Worm (Caenorhabditis elegans) whole organism, L3 larva: ENCODE results near the gene C09B9.1.

Experiments used
- R02D3.7 ChIP-seq: fragments of 150-350 bp; optimal IDR thresholded peaks from 2 replicates; lab custom pipeline; 2014; ENCODE audit warnings: missing biosample characterization, missing genetic modification characterization
- ZK546.5 ChIP-seq: sonication (generic microtip); optimal IDR thresholded peaks from 2 replicates; lab custom pipeline; 2017; ENCODE audit warnings: missing biosample characterization, missing genetic modification characterization
- aly-2 ChIP-seq: fragments of 150-350 bp; optimal IDR thresholded peaks from 2 replicates; lab custom pipeline; 2014; ENCODE audit warnings: missing biosample characterization, missing genetic modification characterization
- ceh-16 ChIP-seq: sonication (generic microtip); optimal IDR thresholded peaks from 2 replicates; lab custom pipeline; 2017; ENCODE audit warnings: missing biosample characterization, missing genetic modification characterization
- ceh-28 ChIP-seq: fragments of 150-350 bp; optimal IDR thresholded peaks from 2 replicates; lab custom pipeline; 2014; ENCODE audit warnings: missing biosample characterization, missing genetic modification reagents, missing genetic modification characterization
- ceh-82 ChIP-seq: fragments of 150-350 bp; optimal IDR thresholded peaks from 2 replicates; lab custom pipeline; 2014; ENCODE audit warnings: missing biosample characterization, missing genetic modification characterization
- ceh-9 ChIP-seq: sonication (generic microtip); optimal IDR thresholded peaks from 2 replicates; lab custom pipeline; 2018; ENCODE audit warnings: missing biosample characterization, missing genetic modification characterization
- daf-12 ChIP-seq: fragments of 150-350 bp; optimal IDR thresholded peaks from 2 replicates; lab custom pipeline; 2014; ENCODE audit warnings: missing biosample characterization, missing genetic modification reagents, missing genetic modification characterization
- egl-5 ChIP-seq: fragments of 150-350 bp; optimal IDR thresholded peaks from 2 replicates; lab custom pipeline; 2017; ENCODE audit warnings: missing biosample characterization, missing genetic modification reagents, missing genetic modification characterization, inconsistent platforms
- elt-2 ChIP-seq: sonication (generic microtip); optimal IDR thresholded peaks from 2 replicates; lab custom pipeline; 2016; ENCODE audit warnings: missing genetic modification reagents, mild to moderate bottlenecking, missing genetic modification characterization, missing compliant biosample characterization
- eor-1 ChIP-seq, 2 experiments: fragments of 150-350 bp; optimal IDR thresholded peaks; 2 replicates each; lab custom pipeline; 2014 to 2018; ENCODE audit warnings: missing biosample characterization in 2 of 2, missing genetic modification characterization in 2 of 2
- fkh-10 ChIP-seq: sonication (generic microtip); optimal IDR thresholded peaks from 2 replicates; lab custom pipeline; 2017; ENCODE audit warnings: missing biosample characterization, missing genetic modification reagents, missing genetic modification characterization
- fos-1 ChIP-seq: fragments of 150-350 bp; optimal IDR thresholded peaks from 2 replicates; lab custom pipeline; 2014; ENCODE audit warnings: missing biosample characterization, missing genetic modification characterization
- jun-1 ChIP-seq: fragments of 150-350 bp; optimal IDR thresholded peaks from 2 replicates; lab custom pipeline; 2014; ENCODE audit warnings: missing biosample characterization, missing genetic modification reagents, missing genetic modification characterization
- lin-15B ChIP-seq: fragments of 150-350 bp; optimal IDR thresholded peaks from 2 replicates; lab custom pipeline; 2014; ENCODE audit warnings: missing biosample characterization, missing genetic modification characterization
- lin-39 ChIP-seq: fragments of 150-350 bp; optimal IDR thresholded peaks from 2 replicates; lab custom pipeline; 2018; ENCODE audit warnings: missing biosample characterization, missing genetic modification reagents, missing genetic modification characterization
- lsy-12 ChIP-seq: sonication (generic microtip); optimal IDR thresholded peaks from 2 replicates; lab custom pipeline; 2016; ENCODE audit warnings: mild to moderate bottlenecking, missing genetic modification characterization, missing compliant biosample characterization
- mdl-1 ChIP-seq: fragments of 150-350 bp; optimal IDR thresholded peaks from 2 replicates; lab custom pipeline; 2014; ENCODE audit warnings: missing biosample characterization, missing genetic modification characterization
- mml-1 ChIP-seq: fragments of 150-350 bp; sonication (generic microtip); optimal IDR thresholded peaks from 3 replicates; lab custom pipeline; 2014; ENCODE audit warnings: missing biosample characterization, missing genetic modification characterization
- nhr-11 ChIP-seq: fragments of 150-350 bp; optimal IDR thresholded peaks from 2 replicates; lab custom pipeline; 2014; ENCODE audit warnings: missing biosample characterization, missing genetic modification characterization
- nhr-12 ChIP-seq: fragments of 150-350 bp; optimal IDR thresholded peaks from 2 replicates; lab custom pipeline; 2014; ENCODE audit warnings: missing biosample characterization, missing genetic modification characterization
- nhr-23 ChIP-seq: fragments of 150-350 bp; optimal IDR thresholded peaks from 2 replicates; lab custom pipeline; 2014; ENCODE audit warnings: missing biosample characterization, missing genetic modification reagents, missing genetic modification characterization
- nhr-25 ChIP-seq: sonication (generic microtip); optimal IDR thresholded peaks from 2 replicates; lab custom pipeline; 2017; ENCODE audit warnings: missing biosample characterization, missing genetic modification characterization
- nhr-28 ChIP-seq: fragments of 150-350 bp; optimal IDR thresholded peaks from 2 replicates; lab custom pipeline; 2014; ENCODE audit warnings: missing biosample characterization, missing genetic modification characterization
- nhr-76 ChIP-seq: fragments of 150-350 bp; sonication (generic microtip); optimal IDR thresholded peaks from 5 replicates; lab custom pipeline; 2014; ENCODE audit warnings: missing biosample characterization, missing genetic modification characterization
- nhr-77 ChIP-seq: fragments of 150-350 bp; optimal IDR thresholded peaks from 2 replicates; lab custom pipeline; 2014; ENCODE audit warnings: missing biosample characterization, missing genetic modification characterization
- pha-4 ChIP-seq: fragments of 150-350 bp; optimal IDR thresholded peaks from 2 replicates; lab custom pipeline; 2014; ENCODE audit warnings: missing biosample characterization, missing genetic modification reagents, missing genetic modification characterization
- pqm-1 ChIP-seq: fragments of 150-350 bp; optimal IDR thresholded peaks from 2 replicates; lab custom pipeline; 2017; ENCODE audit warnings: missing biosample characterization, missing genetic modification characterization, inconsistent platforms
- sea-2 ChIP-seq: fragments of 150-350 bp; sonication (generic microtip); optimal IDR thresholded peaks from 4 replicates; lab custom pipeline; 2014; ENCODE audit warnings: missing biosample characterization, missing genetic modification reagents, missing genetic modification characterization
- skn-1 ChIP-seq: fragments of 150-350 bp; optimal IDR thresholded peaks from 2 replicates; lab custom pipeline; 2014; ENCODE audit warnings: missing biosample characterization, missing genetic modification characterization
- snpc-4 ChIP-seq: fragments of 150-350 bp; optimal IDR thresholded peaks from 2 replicates; lab custom pipeline; 2014; ENCODE audit warnings: missing biosample characterization, missing genetic modification characterization
- unc-62 ChIP-seq: fragments of 150-350 bp; sonication (generic microtip); optimal IDR thresholded peaks from 4 replicates; lab custom pipeline; 2014; ENCODE audit warnings: missing biosample characterization, missing genetic modification reagents, missing genetic modification characterization
- zag-1 ChIP-seq: fragments of 150-350 bp; optimal IDR thresholded peaks from 2 replicates; lab custom pipeline; 2014; ENCODE audit warnings: missing biosample characterization, missing genetic modification characterization
- ztf-11 ChIP-seq: fragments of 150-350 bp; optimal IDR thresholded peaks from 2 replicates; lab custom pipeline; 2014; ENCODE audit warnings: missing biosample characterization, missing genetic modification characterization
- ztf-4 ChIP-seq: fragments of 150-350 bp; optimal IDR thresholded peaks from 2 replicates; lab custom pipeline; 2014; ENCODE audit warnings: missing biosample characterization, missing genetic modification characterization

C09B9.1 gene

ce11 chrIV:4996956-4997355 lies 40.6 kb upstream of the C09B9.1 start:
- TF ChIP-seq unc-62: no peak
- no peak for TF ChIP-seq lsy-12 (tag; lab: Kevin White, UChicago)
- TF ChIP-seq pha-4 (tag; lab: Kevin White, UChicago): no peak
- TF ChIP-seq egl-5 (tag; lab: Kevin White, UChicago): no peak
- TF ChIP-seq fos-1: no peak
- no peak for TF ChIP-seq skn-1 (tag; lab: Kevin White, UChicago)
- no peak for TF ChIP-seq eor-1 (tag; optimal IDR thresholded peaks at IDR 0.05; lab: Kevin White, UChicago)
- TF ChIP-seq sea-2: no peak
- no peak for TF ChIP-seq zag-1
- TF ChIP-seq mdl-1 (tag; lab: Kevin White, UChicago): no peak
- TF ChIP-seq ceh-28 (tag; lab: Kevin White, UChicago): no peak
- no peak for TF ChIP-seq elt-2 (tag; lab: Kevin White, UChicago)
- no peak for TF ChIP-seq fkh-10 (GFP tag; lab: Kevin White, UChicago)
- TF ChIP-seq snpc-4 (tag; lab: Kevin White, UChicago): no peak
- no peak for TF ChIP-seq pqm-1

- TF ChIP-seq lin-15B (tag; lab: Kevin White, UChicago) (no peak), zag-1 (no peak)
Observed at ce11 chrIV:5002448-5002847, 35.1 kb upstream of the C09B9.1 start, which contains the start of gene pes-1. TSS of gene pes-1 (plus strand) at chrIV:5002748.

- TF ChIP-seq mdl-1 (tag; lab: Kevin White, UChicago): no peak
- no peak for TF ChIP-seq aly-2 (tag; lab: Kevin White, UChicago)
- TF ChIP-seq lin-15B (tag; lab: Kevin White, UChicago): no peak
- TF ChIP-seq ceh-9 (tag; lab: Kevin White, UChicago): no peak
- no peak for TF ChIP-seq mml-1 (tag; lab: Kevin White, UChicago)
- TF ChIP-seq nhr-25: no peak
- no peak for TF ChIP-seq ceh-82
- TF ChIP-seq lin-39 (tag; lab: Kevin White, UChicago): no peak
- no peak for TF ChIP-seq unc-62
- TF ChIP-seq ZK546.5: no peak
- TF ChIP-seq nhr-23 (tag; lab: Kevin White, UChicago): no peak
- TF ChIP-seq elt-2 (tag; lab: Kevin White, UChicago): no peak
- no peak for TF ChIP-seq daf-12
- no peak for TF ChIP-seq fkh-10 (GFP tag; lab: Kevin White, UChicago)
- no peak for TF ChIP-seq pqm-1
- TF ChIP-seq jun-1: no peak
- TF ChIP-seq fos-1: no peak
Observed at ce11 chrIV:5005154-5005553, 32.4 kb upstream of the C09B9.1 start.

- TF ChIP-seq nhr-12 (tag; lab: Kevin White, UChicago) (no peak), nhr-76 (tag; lab: Kevin White, UChicago) (no peak), nhr-25 (no peak), snpc-4 (tag; lab: Kevin White, UChicago) (no peak), sea-2 (no peak), fos-1 (no peak), zag-1 (no peak), R02D3.7 (tag; lab: Kevin White, UChicago) (no peak), ceh-28 (tag; lab: Kevin White, UChicago) (no peak), ZK546.5 (no peak), aly-2 (tag; lab: Kevin White, UChicago) (no peak), ztf-11 (tag; lab: Kevin White, UChicago) (no peak)
- TF ChIP-seq, all 47 proteins: peak for 0
Observed at ce11 chrIV:5008378-5008777, 29.2 kb upstream of the C09B9.1 start, which contains the start of gene srm-2. TSS of gene srm-2 (plus strand) at chrIV:5008678.

- TF ChIP-seq ZK546.5 (no peak), ztf-11 (tag; lab: Kevin White, UChicago) (no peak), nhr-77 (tag; lab: Kevin White, UChicago) (no peak), ceh-16 (tag; lab: Kevin White, UChicago) (no peak), fos-1 (no peak), ztf-4 (tag; lab: Kevin White, UChicago) (no peak), R02D3.7 (tag; lab: Kevin White, UChicago) (no peak), nhr-28 (no peak), lsy-12 (tag; lab: Kevin White, UChicago) (no peak), nhr-11 (no peak), unc-62 (no peak)
Observed at ce11 chrIV:5012241-5012640, 25.3 kb upstream of the C09B9.1 start, which contains the start of gene srm-1. TSS of gene srm-1 (plus strand) at chrIV:5012541.
